Fruit fly (Drosophila melanogaster) whole organism, embryonic: Measurements from ENCODE around the gene CG43346.

Source experiments
- Ada2b ChIP-seq: fragments of 200-800 bp; sonication (Bioruptor generic); IDR thresholded peaks from 2 replicates; pipeline ENCODE4 v1.3.6; 2022; ENCODE audit warnings: missing biosample characterization, missing genetic modification characterization
- Awh ChIP-seq: fragments of 200-800 bp; sonication (Bioruptor generic); IDR thresholded peaks from 2 replicates; pipeline ENCODE4, ENCODE4 v1.3.6; 2022; ENCODE audit warnings: missing biosample characterization, missing genetic modification characterization
- CG1024 ChIP-seq: fragments of 200-800 bp; sonication (Bioruptor generic); IDR thresholded peaks from 2 replicates; pipeline ENCODE4 v1.3.6; 2022; ENCODE audit warnings: missing biosample characterization, missing genetic modification characterization
- CG10274 ChIP-seq: fragments of 200-800 bp; sonication (Bioruptor generic); optimal IDR thresholded peaks from 3 replicates; lab custom pipeline; 2017; ENCODE audit warnings: missing biosample characterization, mild to moderate bottlenecking, missing genetic modification characterization
- CG10431 ChIP-seq: fragments of 200-800 bp; sonication (Bioruptor generic); optimal IDR thresholded peaks from 3 replicates; lab custom pipeline; 2018; ENCODE audit warnings: missing biosample characterization, mild to moderate bottlenecking, missing genetic modification characterization
- CG10543 ChIP-seq: fragments of 200-800 bp; sonication (Bioruptor generic); optimal IDR thresholded peaks from 3 replicates; lab custom pipeline; 2017; ENCODE audit warnings: missing biosample characterization, mild to moderate bottlenecking, missing genetic modification characterization, moderate library complexity
- CG10654 ChIP-seq: fragments of 200-800 bp; sonication (Bioruptor generic); optimal IDR thresholded peaks from 2 replicates; lab custom pipeline; 2016; ENCODE audit warnings: missing biosample characterization, missing genetic modification characterization
- CG11085 ChIP-seq: fragments of 200-800 bp; sonication (Bioruptor generic); IDR thresholded peaks from 2 replicates; pipeline ENCODE4 v1.3.6; 2022; ENCODE audit warnings: missing biosample characterization, missing genetic modification characterization
- CG13123 ChIP-seq: fragments of 200-800 bp; sonication (Bioruptor generic); optimal IDR thresholded peaks from 2 replicates; lab custom pipeline; 2016; ENCODE audit warnings: missing biosample characterization, missing genetic modification characterization
- CG15479 ChIP-seq: fragments of 200-800 bp; sonication (Bioruptor generic); optimal IDR thresholded peaks from 3 replicates; lab custom pipeline; 2019; ENCODE audit warnings: missing biosample characterization, mild to moderate bottlenecking, missing genetic modification characterization, moderate library complexity
- CG17612 ChIP-seq: fragments of 200-800 bp; sonication (Bioruptor generic); IDR thresholded peaks from 2 replicates; pipeline ENCODE4 v1.3.6; 2022; ENCODE audit warnings: missing biosample characterization, missing genetic modification characterization
- CG17912 ChIP-seq: fragments of 200-800 bp; sonication (Bioruptor generic); optimal IDR thresholded peaks from 2 replicates; lab custom pipeline; 2018; ENCODE audit warnings: missing biosample characterization, mild to moderate bottlenecking, missing genetic modification characterization
- CG18619 ChIP-seq: fragments of 200-800 bp; sonication (Bioruptor generic); optimal IDR thresholded peaks from 3 replicates; lab custom pipeline; 2017; ENCODE audit warnings: missing biosample characterization, mild to moderate bottlenecking, missing genetic modification characterization
- CG2120 ChIP-seq: fragments of 200-800 bp; sonication (Bioruptor generic); optimal IDR thresholded peaks from 3 replicates; lab custom pipeline; 2016; ENCODE audit warnings: missing biosample characterization, missing genetic modification characterization
- CG2199 ChIP-seq: fragments of 200-800 bp; sonication (Bioruptor generic); IDR thresholded peaks from 3 replicates; pipeline ENCODE4 v1.3.6; 2022; ENCODE audit warnings: missing biosample characterization, missing genetic modification characterization
- CG31365 ChIP-seq: fragments of 200-800 bp; sonication (Bioruptor generic); optimal IDR thresholded peaks from 2 replicates; lab custom pipeline; 2018; ENCODE audit warnings: missing biosample characterization, mild to moderate bottlenecking, missing genetic modification characterization
- CG32532 ChIP-seq: fragments of 200-800 bp; sonication (Bioruptor generic); IDR thresholded peaks from 2 replicates; pipeline ENCODE4 v1.3.6; 2022; ENCODE audit warnings: missing biosample characterization, missing genetic modification characterization
- CG34224 ChIP-seq: fragments of 200-800 bp; sonication (Bioruptor generic); IDR thresholded peaks from 3 replicates; pipeline ENCODE4 v1.3.6; 2022; ENCODE audit warnings: missing biosample characterization, missing genetic modification characterization; ENCODE audit not compliant: partially characterized antibody
- CG3847 ChIP-seq: fragments of 200-800 bp; sonication (Bioruptor generic); IDR thresholded peaks from 2 replicates; pipeline ENCODE4 v1.3.6; 2022; ENCODE audit warnings: missing biosample characterization, missing genetic modification characterization
- CG9609 ChIP-seq: fragments of 200-800 bp; sonication (Bioruptor generic); optimal IDR thresholded peaks from 3 replicates; lab custom pipeline; 2016; ENCODE audit warnings: missing biosample characterization, missing genetic modification characterization
- CG9817 ChIP-seq: fragments of 200-800 bp; sonication (Bioruptor generic); optimal IDR thresholded peaks from 2 replicates; lab custom pipeline; 2018; ENCODE audit warnings: missing biosample characterization, mild to moderate bottlenecking, missing genetic modification characterization, moderate library complexity
- Dbx ChIP-seq: fragments of 200-800 bp; sonication (Bioruptor generic); IDR thresholded peaks from 3 replicates; pipeline ENCODE4 v1.3.6; 2022; ENCODE audit warnings: missing biosample characterization, missing genetic modification characterization
- Eip74EF ChIP-seq, 2 experiments: fragments of 200-800 bp in 1 of 2; fragments of >200 bp in 1 of 2; sonication (Bioruptor generic) in 1 of 2; optimal IDR thresholded peaks; 2 replicates each; lab custom pipeline; 2017 to 2019; ENCODE audit warnings: missing biosample characterization in 2 of 2, missing genetic modification characterization in 2 of 2, mild to moderate bottlenecking in 1 of 2, moderate library complexity in 1 of 2
- Ets65A ChIP-seq: fragments of 200-800 bp; sonication (Bioruptor generic); peaks from one replicate; lab custom pipeline; 2016; ENCODE audit warnings: missing biosample characterization, missing genetic modification characterization
- Hmx ChIP-seq: fragments of 200-800 bp; sonication (Bioruptor generic); optimal IDR thresholded peaks from 2 replicates; lab custom pipeline; 2016; ENCODE audit warnings: missing biosample characterization, missing genetic modification characterization
- MESR4 ChIP-seq: fragments of 200-800 bp; sonication (Bioruptor generic); optimal IDR thresholded peaks from 2 replicates; lab custom pipeline; 2018; ENCODE audit warnings: missing biosample characterization, mild to moderate bottlenecking, missing genetic modification characterization, moderate library complexity
- MTF-1 ChIP-seq: fragments of 200-800 bp; sonication (Bioruptor generic); optimal IDR thresholded peaks from 2 replicates; lab custom pipeline; 2018; ENCODE audit warnings: missing biosample characterization, mild to moderate bottlenecking, missing genetic modification characterization, borderline replicate concordance
- Mad ChIP-seq: fragments of 200-800 bp; sonication (Bioruptor generic); optimal IDR thresholded peaks from 2 replicates; lab custom pipeline; 2016; ENCODE audit warnings: missing biosample characterization, missing genetic modification characterization
- Nf-YC ChIP-seq: fragments of 200-800 bp; optimal IDR thresholded peaks from 3 replicates; lab custom pipeline; 2019; ENCODE audit warnings: missing biosample characterization, mild to moderate bottlenecking, missing genetic modification characterization, moderate library complexity
- Rfx ChIP-seq: fragments of 200-800 bp; sonication (Bioruptor generic); IDR thresholded peaks from 2 replicates; pipeline ENCODE4 v1.3.6; 2022; ENCODE audit warnings: missing biosample characterization, missing genetic modification characterization
- Sox100B ChIP-seq: fragments of 200-800 bp; sonication (Bioruptor generic); optimal IDR thresholded peaks from 3 replicates; lab custom pipeline; 2018; ENCODE audit warnings: missing biosample characterization, mild to moderate bottlenecking, missing genetic modification characterization
- Ssrp ChIP-seq: fragments of 200-800 bp; sonication (Bioruptor generic); optimal IDR thresholded peaks from 2 replicates; lab custom pipeline; 2018; ENCODE audit warnings: missing biosample characterization, mild to moderate bottlenecking, missing genetic modification characterization, moderate library complexity
- btn ChIP-seq: fragments of 200-800 bp; sonication (Bioruptor generic); optimal IDR thresholded peaks from 2 replicates; lab custom pipeline; 2016; ENCODE audit warnings: missing biosample characterization, missing genetic modification characterization
- croc ChIP-seq: fragments of 200-800 bp; sonication (Bioruptor generic); conservative IDR thresholded peaks from 3 replicates; pipeline ENCODE4 v1.3.6; 2022; ENCODE audit warnings: missing biosample characterization, missing genetic modification characterization
- fd102C ChIP-seq: fragments of 200-800 bp; sonication (Bioruptor generic); optimal IDR thresholded peaks from 2 replicates; lab custom pipeline; 2018; ENCODE audit warnings: missing biosample characterization, mild to moderate bottlenecking, missing genetic modification characterization, moderate library complexity
- fd96Cb ChIP-seq: fragments of 200-800 bp; sonication (Bioruptor generic); optimal IDR thresholded peaks from 2 replicates; lab custom pipeline; 2018; ENCODE audit warnings: missing biosample characterization, mild to moderate bottlenecking, missing genetic modification characterization, moderate library complexity
- gt ChIP-seq: fragments of 200-800 bp; sonication (Bioruptor generic); IDR thresholded peaks from 2 replicates; pipeline ENCODE4 v1.3.6; 2022; ENCODE audit warnings: missing biosample characterization, missing genetic modification characterization
- insv ChIP-seq, 2 experiments: fragments of 200-800 bp; sonication (Bioruptor generic); optimal IDR thresholded peaks; 3 replicates each; lab custom pipeline; 2016 to 2018; ENCODE audit warnings: missing biosample characterization in 2 of 2, missing genetic modification characterization in 2 of 2
- pnt ChIP-seq: fragments of 200-800 bp; sonication (Bioruptor generic); optimal IDR thresholded peaks from 3 replicates; lab custom pipeline; 2016; ENCODE audit warnings: missing biosample characterization, missing genetic modification characterization
- prd ChIP-seq, 3 experiments: fragments of >200 bp in 2 of 3; fragments of 200-800 bp in 1 of 3; sonication (Bioruptor generic) in 1 of 3; optimal IDR thresholded peaks in 2 of 3; IDR thresholded peaks in 1 of 3; 2 replicates in 2 of 3; 3 replicates in 1 of 3; pipeline versions ENCODE4 v1.3.6 to Lab custom; 2017 to 2022; ENCODE audit warnings: missing biosample characterization in 1 of 3, missing genetic modification characterization in 1 of 3
- run ChIP-seq: fragments of 200-800 bp; sonication (Bioruptor generic); optimal IDR thresholded peaks from 3 replicates; lab custom pipeline; 2018; ENCODE audit warnings: missing biosample characterization, mild to moderate bottlenecking, missing genetic modification characterization
- sens-2 ChIP-seq: fragments of 200-800 bp; sonication (Bioruptor generic); IDR thresholded peaks from 2 replicates; pipeline ENCODE4 v1.3.6; 2022; ENCODE audit warnings: missing biosample characterization, missing genetic modification characterization
- so ChIP-seq: fragments of 200-800 bp; sonication (Bioruptor generic); IDR thresholded peaks from 3 replicates; pipeline ENCODE4 v1.3.6; 2022; ENCODE audit warnings: missing biosample characterization, missing genetic modification characterization
- tna ChIP-seq: fragments of 200-800 bp; sonication (Bioruptor generic); IDR thresholded peaks from 2 replicates; pipeline ENCODE4 v1.3.6; 2022; ENCODE audit warnings: missing biosample characterization, missing genetic modification characterization; ENCODE audit not compliant: partially characterized antibody
- twi ChIP-seq: fragments of 200-800 bp; optimal IDR thresholded peaks from 2 replicates; lab custom pipeline; 2019; ENCODE audit warnings: missing biosample characterization, mild to moderate bottlenecking, missing genetic modification characterization, moderate library complexity
- tx ChIP-seq: fragments of 200-800 bp; sonication (Bioruptor generic); optimal IDR thresholded peaks from 2 replicates; lab custom pipeline; 2016; ENCODE audit warnings: missing biosample characterization, missing genetic modification characterization
- vfl ChIP-seq: fragments of 200-800 bp; sonication (Bioruptor generic); optimal IDR thresholded peaks from 2 replicates; lab custom pipeline; 2016; ENCODE audit warnings: missing biosample characterization, missing genetic modification characterization
- wdn ChIP-seq: fragments of 200-800 bp; sonication (Bioruptor generic); IDR thresholded peaks from 2 replicates; pipeline ENCODE4 v1.3.6; 2022; ENCODE audit warnings: missing biosample characterization, missing genetic modification characterization
- zfh1 ChIP-seq: fragments of 200-800 bp; sonication (Bioruptor generic); IDR thresholded peaks from 3 replicates; pipeline ENCODE4 v1.3.6; 2022; ENCODE audit warnings: missing biosample characterization, missing genetic modification characterization

Gene CG43346

DNA sequence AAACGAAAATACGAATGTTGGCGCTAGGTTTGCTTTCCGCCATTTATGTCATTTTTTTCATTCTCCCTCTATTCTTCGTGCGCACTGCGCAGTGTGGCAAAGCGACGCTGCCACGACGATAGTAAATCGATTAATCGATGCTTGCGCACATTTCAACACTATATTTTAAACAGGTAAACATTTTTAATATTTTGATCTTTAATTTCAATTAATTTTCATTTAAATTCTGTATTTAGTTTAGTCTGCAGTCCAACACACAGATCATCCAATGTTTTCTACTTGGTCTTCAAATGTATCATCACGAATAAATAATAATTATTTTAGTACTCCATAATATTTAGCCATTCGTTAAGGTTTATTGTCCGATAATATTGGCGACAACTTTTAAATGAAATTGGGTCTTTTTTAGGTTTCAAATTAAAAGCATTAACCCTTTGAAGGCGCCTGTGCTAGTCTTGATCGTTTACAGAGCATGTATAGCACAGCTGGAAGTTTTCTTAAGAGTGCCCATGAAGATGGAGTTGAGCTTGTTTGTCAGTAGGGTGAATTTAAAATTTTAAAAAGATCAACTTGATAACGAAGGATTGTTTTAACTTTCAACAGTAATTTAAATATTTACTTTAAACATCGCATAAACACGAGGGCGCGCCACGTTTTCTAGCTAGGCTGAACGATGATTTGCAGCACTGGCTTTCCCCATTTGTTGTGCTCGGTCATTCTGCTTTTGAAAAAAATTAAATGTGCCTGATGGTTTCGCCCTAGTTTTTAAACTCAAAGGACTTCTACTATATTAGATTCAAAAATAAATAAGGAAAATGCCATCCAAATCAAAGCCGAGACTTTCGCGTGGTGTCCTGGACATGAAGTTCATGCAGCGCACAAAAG, 12.0 kb downstream of the CG43346 start, which contains the start of the genes Mpp6 and E2f2 (continued):
- TF ChIP-seq CG10654 (GFP tag; lab: Kevin White, UChicago) = no peak
- TF ChIP-seq Ets65A (GFP tag; lab: Kevin White, UChicago) = peak; percentile 93
- no peak for TF ChIP-seq Awh
- no peak for TF ChIP-seq CG9609 (GFP tag; lab: Kevin White, UChicago)
- TF ChIP-seq croc = no peak
- TF ChIP-seq tx (GFP tag; lab: Kevin White, UChicago) = no peak
- TF ChIP-seq zfh1 (GFP tag; lab: Robert Waterston, UW) = peak; percentile 58; the same call in 2 of the 3 replicates
- no peak for TF ChIP-seq run (tag; lab: Kevin White, UChicago)
- TF ChIP-seq CG2199 (GFP tag; lab: Robert Waterston, UW) = no peak
- TF ChIP-seq CG17912 (GFP tag; lab: Kevin White, UChicago) = no peak
- TF ChIP-seq insv (GFP tag; optimal IDR thresholded peaks at IDR 0.05; lab: Kevin White, UChicago) = no peak
- no peak for TF ChIP-seq CG13123 (GFP tag; lab: Kevin White, UChicago)
- no peak for TF ChIP-seq MTF-1 (GFP tag; lab: Kevin White, UChicago)
- no peak for TF ChIP-seq prd (optimal IDR thresholded peaks at IDR 0.05; lab: Kevin White, UChicago)
- peak; percentile 54 for TF ChIP-seq prd (GFP tag; IDR thresholded peaks at IDR 0.05; lab: Robert Waterston, UW)
- peak; percentile 66 for TF ChIP-seq tna (GFP tag; lab: Robert Waterston, UW)
- TF ChIP-seq CG34224 (GFP tag; lab: Robert Waterston, UW) = peak; percentile 68
- peak; percentile 84 for TF ChIP-seq CG11085 (GFP tag; lab: Robert Waterston, UW)
- no peak for TF ChIP-seq CG10431 (GFP tag; lab: Kevin White, UChicago)
- TF ChIP-seq CG9817 (tag; lab: Kevin White, UChicago) = peak; percentile 21
- TF ChIP-seq Mad (GFP tag; lab: Kevin White, UChicago) = peak; percentile 23
- TF ChIP-seq twi = no peak
- TF ChIP-seq CG31365 (tag; lab: Kevin White, UChicago) = no peak
- TF ChIP-seq CG2120 (GFP tag; lab: Kevin White, UChicago) = peak; percentile 61
- TF ChIP-seq CG18619 (GFP tag; lab: Kevin White, UChicago) = peak; percentile 36
- TF ChIP-seq fd96Cb = no peak
- no peak for TF ChIP-seq wdn
- peak; percentile 82 for TF ChIP-seq CG3847 (GFP tag; lab: Robert Waterston, UW)
- TF ChIP-seq Ada2b (GFP tag; lab: Robert Waterston, UW) = no peak
- TF ChIP-seq CG32532 (GFP tag; lab: Robert Waterston, UW) = peak; percentile 67; the same call in 1 of the 2 replicates
- TF ChIP-seq MESR4 (GFP tag; lab: Kevin White, UChicago) = peak; percentile 34
- peak; percentile 36 for TF ChIP-seq Sox100B (GFP tag; lab: Kevin White, UChicago)
- TF ChIP-seq so (GFP tag; lab: Robert Waterston, UW) = no peak
- TF ChIP-seq CG1024 (GFP tag; lab: Robert Waterston, UW) = no peak
- TF ChIP-seq vfl (GFP tag; lab: Kevin White, UChicago) = peak; percentile 4
- no peak for TF ChIP-seq Nf-YC (tag; lab: Kevin White, UChicago)
- no peak for TF ChIP-seq gt (GFP tag; lab: Robert Waterston, UW)
- no peak for TF ChIP-seq CG10274 (GFP tag; lab: Kevin White, UChicago)
- TF ChIP-seq Hmx (GFP tag; lab: Kevin White, UChicago) = no peak
- no peak for TF ChIP-seq Eip74EF (GFP tag; optimal IDR thresholded peaks at IDR 0.05; lab: Kevin White, UChicago)
- no peak for TF ChIP-seq fd102C (GFP tag; lab: Kevin White, UChicago)
- no peak for TF ChIP-seq CG10543 (GFP tag; lab: Kevin White, UChicago)
- peak; percentile 3; the same call in 1 of the 2 replicates for TF ChIP-seq CG17612 (GFP tag; lab: Robert Waterston, UW)
- no peak for TF ChIP-seq sens-2 (GFP tag; lab: Robert Waterston, UW)
- TF ChIP-seq Ssrp (tag; lab: Kevin White, UChicago) = no peak
- TF ChIP-seq CG15479 (GFP tag; lab: Kevin White, UChicago) = no peak
- peak; percentile 87 for TF ChIP-seq Dbx (GFP tag; lab: Robert Waterston, UW)
- no peak for TF ChIP-seq pnt (GFP tag; lab: Kevin White, UChicago)
- TF ChIP-seq btn (GFP tag; lab: Kevin White, UChicago) = no peak
- TF ChIP-seq Rfx (GFP tag; lab: Robert Waterston, UW) = peak; percentile 86
